Fruit fly (Drosophila melanogaster) whole organism, embryonic: Measurements from ENCODE around the gene nAChRalpha6.

ENCODE experiments used
- BEAF-32 ChIP-seq: fragments of 200-800 bp; sonication (Bioruptor generic); optimal IDR thresholded peaks from 3 replicates; lab custom pipeline; 2017; ENCODE audit warnings: missing biosample characterization, missing genetic modification characterization, mild to moderate bottlenecking, moderate library complexity, missing genetic modification reagents
- Bteb2 ChIP-seq: fragments of 200-800 bp; sonication (Bioruptor generic); optimal IDR thresholded peaks from 2 replicates; lab custom pipeline; 2016; ENCODE audit warnings: missing biosample characterization, missing genetic modification characterization
- CG12659 ChIP-seq: fragments of 200-800 bp; sonication (Bioruptor generic); optimal IDR thresholded peaks from 3 replicates; lab custom pipeline; 2017; ENCODE audit warnings: mild to moderate bottlenecking, missing biosample characterization, missing genetic modification reagents, missing genetic modification characterization
- CG13123 ChIP-seq: fragments of 200-800 bp; sonication (Bioruptor generic); optimal IDR thresholded peaks from 2 replicates; lab custom pipeline; 2016; ENCODE audit warnings: missing biosample characterization, missing genetic modification characterization
- CG13624 ChIP-seq: fragments of 200-800 bp; sonication (Bioruptor generic); optimal IDR thresholded peaks from 2 replicates; lab custom pipeline; 2016; ENCODE audit warnings: missing biosample characterization, missing genetic modification characterization
- CG13775 ChIP-seq: fragments of 200-800 bp; sonication (Bioruptor generic); optimal IDR thresholded peaks from 3 replicates; lab custom pipeline; 2017; ENCODE audit warnings: missing biosample characterization, mild to moderate bottlenecking, missing genetic modification characterization
- CG14441 ChIP-seq: fragments of 200-800 bp; sonication (Bioruptor generic); IDR thresholded peaks from 2 replicates; pipeline ENCODE4 v1.3.6; 2022; ENCODE audit warnings: missing biosample characterization, missing genetic modification characterization
- CG14965 ChIP-seq: fragments of 200-800 bp; sonication (Bioruptor generic); optimal IDR thresholded peaks from 2 replicates; lab custom pipeline; 2016; ENCODE audit warnings: missing biosample characterization, missing genetic modification characterization, borderline replicate concordance
- CG15479 ChIP-seq: fragments of 200-800 bp; sonication (Bioruptor generic); optimal IDR thresholded peaks from 3 replicates; lab custom pipeline; 2019; ENCODE audit warnings: missing biosample characterization, mild to moderate bottlenecking, missing genetic modification characterization, moderate library complexity
- CG17359 ChIP-seq: fragments of 200-800 bp; sonication (Bioruptor generic); optimal IDR thresholded peaks from 3 replicates; lab custom pipeline; 2018; ENCODE audit warnings: missing biosample characterization, mild to moderate bottlenecking, missing genetic modification characterization, moderate library complexity
- CG17802 ChIP-seq: fragments of 200-800 bp; sonication (Bioruptor generic); optimal IDR thresholded peaks from 2 replicates; lab custom pipeline; 2018; ENCODE audit warnings: missing biosample characterization, mild to moderate bottlenecking, missing genetic modification characterization, moderate library complexity
- CG18764 ChIP-seq: fragments of 200-800 bp; sonication (Bioruptor generic); optimal IDR thresholded peaks from 3 replicates; lab custom pipeline; 2016; ENCODE audit warnings: missing biosample characterization, missing genetic modification characterization
- CG2120 ChIP-seq: fragments of 200-800 bp; sonication (Bioruptor generic); optimal IDR thresholded peaks from 3 replicates; lab custom pipeline; 2016; ENCODE audit warnings: missing biosample characterization, missing genetic modification characterization
- CG4282 ChIP-seq: fragments of 200-800 bp; sonication (Bioruptor generic); optimal IDR thresholded peaks from 2 replicates; lab custom pipeline; 2016; ENCODE audit warnings: missing biosample characterization, missing genetic modification characterization
- CG4360 ChIP-seq: fragments of 200-800 bp; sonication (Bioruptor generic); IDR thresholded peaks from 2 replicates; pipeline ENCODE4 v1.3.6; 2022; ENCODE audit warnings: missing biosample characterization, missing genetic modification characterization
- CG43689 ChIP-seq: fragments of 200-800 bp; sonication (Bioruptor generic); IDR thresholded peaks from 2 replicates; pipeline ENCODE4 v1.3.6; 2022; ENCODE audit warnings: missing biosample characterization, missing genetic modification characterization
- CG4707 ChIP-seq: fragments of 200-800 bp; sonication (Bioruptor generic); optimal IDR thresholded peaks from 2 replicates; lab custom pipeline; 2018; ENCODE audit warnings: missing biosample characterization, mild to moderate bottlenecking, missing genetic modification characterization, moderate library complexity
- CG6175 ChIP-seq: fragments of 200-800 bp; sonication (Bioruptor generic); IDR thresholded peaks from 3 replicates; pipeline ENCODE4 v1.3.6; 2022; ENCODE audit warnings: missing biosample characterization, missing genetic modification characterization
- CG6254 ChIP-seq: fragments of 200-800 bp; sonication (Bioruptor generic); optimal IDR thresholded peaks from 3 replicates; lab custom pipeline; 2017; ENCODE audit warnings: mild to moderate bottlenecking, missing biosample characterization, missing genetic modification reagents, missing genetic modification characterization
- CG6813 ChIP-seq: fragments of 200-800 bp; sonication (Bioruptor generic); optimal IDR thresholded peaks from 2 replicates; lab custom pipeline; 2017; ENCODE audit warnings: missing biosample characterization, missing genetic modification characterization, mild to moderate bottlenecking, moderate library complexity, missing genetic modification reagents
- CG7372 ChIP-seq: fragments of 200-800 bp; sonication (Bioruptor generic); IDR thresholded peaks from 2 replicates; pipeline ENCODE4 v1.3.6; 2022; ENCODE audit warnings: missing biosample characterization, missing genetic modification characterization
- CG7556 ChIP-seq: fragments of 200-800 bp; sonication (Bioruptor generic); optimal IDR thresholded peaks from 2 replicates; lab custom pipeline; 2017; ENCODE audit warnings: missing biosample characterization, mild to moderate bottlenecking, missing genetic modification characterization
- CG9609 ChIP-seq: fragments of 200-800 bp; sonication (Bioruptor generic); optimal IDR thresholded peaks from 3 replicates; lab custom pipeline; 2016; ENCODE audit warnings: missing biosample characterization, missing genetic modification characterization
- Dip3 ChIP-seq: fragments of 200-800 bp; sonication (Bioruptor generic); optimal IDR thresholded peaks from 3 replicates; lab custom pipeline; 2016; ENCODE audit warnings: missing biosample characterization, missing genetic modification characterization
- Hsf ChIP-seq: fragments of 200-800 bp; sonication (Bioruptor generic); optimal IDR thresholded peaks from 3 replicates; lab custom pipeline; 2016; ENCODE audit warnings: missing biosample characterization, missing genetic modification characterization
- Lim3 ChIP-seq: fragments of 200-800 bp; sonication (Bioruptor generic); IDR thresholded peaks from 2 replicates; pipeline ENCODE4 v1.3.6; 2022; ENCODE audit warnings: missing biosample characterization, missing genetic modification characterization
- Usf ChIP-seq: fragments of 200-800 bp; sonication (Bioruptor generic); optimal IDR thresholded peaks from 2 replicates; lab custom pipeline; 2017; ENCODE audit warnings: missing genotype, missing biosample characterization, missing genetic modification characterization
- abd-A ChIP-seq: fragments of 200-800 bp; sonication (Bioruptor generic); optimal IDR thresholded peaks from 3 replicates; lab custom pipeline; 2019; ENCODE audit warnings: missing biosample characterization, mild to moderate bottlenecking, missing genetic modification characterization, moderate library complexity
- ash1 ChIP-seq: fragments of 200-800 bp; sonication (Bioruptor generic); optimal IDR thresholded peaks from 2 replicates; lab custom pipeline; 2018; ENCODE audit warnings: missing biosample characterization, mild to moderate bottlenecking, missing genetic modification characterization
- caup ChIP-seq: fragments of 200-800 bp; sonication (Bioruptor generic); optimal IDR thresholded peaks from 3 replicates; lab custom pipeline; 2017; ENCODE audit warnings: missing biosample characterization, mild to moderate bottlenecking, missing genetic modification characterization, moderate library complexity; ENCODE audit not compliant: severe bottlenecking
- cg ChIP-seq: fragments of 200-800 bp; sonication (Bioruptor generic); optimal IDR thresholded peaks from 3 replicates; lab custom pipeline; 2019; ENCODE audit warnings: missing biosample characterization, mild to moderate bottlenecking, missing genetic modification characterization, moderate library complexity
- chif ChIP-seq, 2 experiments: fragments of 200-800 bp; sonication (Bioruptor generic); optimal IDR thresholded peaks; 3 replicates each; lab custom pipeline; 2016; ENCODE audit warnings: missing biosample characterization in 2 of 2, missing genetic modification characterization in 2 of 2
- corto ChIP-seq: fragments of 200-800 bp; sonication (Bioruptor generic); optimal IDR thresholded peaks from 2 replicates; lab custom pipeline; 2016; ENCODE audit warnings: missing biosample characterization, mild to moderate bottlenecking, missing genetic modification characterization, moderate library complexity
- da ChIP-seq: fragments of 200-800 bp; sonication (Bioruptor generic); optimal IDR thresholded peaks from 2 replicates; lab custom pipeline; 2016; ENCODE audit warnings: missing biosample characterization, missing genetic modification characterization
- fd64A ChIP-seq: fragments of 200-800 bp; sonication (Bioruptor generic); optimal IDR thresholded peaks from 3 replicates; lab custom pipeline; 2018; ENCODE audit warnings: missing biosample characterization, mild to moderate bottlenecking, missing genetic modification characterization
- gro ChIP-seq: fragments of 200-800 bp; sonication (Bioruptor generic); optimal IDR thresholded peaks from 2 replicates; lab custom pipeline; 2016; ENCODE audit warnings: missing biosample characterization, missing genetic modification characterization
- h ChIP-seq: fragments of >200 bp; optimal IDR thresholded peaks from 2 replicates; lab custom pipeline; 2017
- hth ChIP-seq: fragments of >200 bp; optimal IDR thresholded peaks from 2 replicates; lab custom pipeline; 2017; ENCODE audit warnings: inconsistent platforms
- klu ChIP-seq: fragments of 200-800 bp; sonication (Bioruptor generic); IDR thresholded peaks from 2 replicates; pipeline ENCODE4 v1.3.6; 2022; ENCODE audit warnings: missing biosample characterization, missing genetic modification characterization
- maf-S ChIP-seq: fragments of 200-800 bp; sonication (Bioruptor generic); optimal IDR thresholded peaks from 2 replicates; lab custom pipeline; 2016; ENCODE audit warnings: missing biosample characterization, missing genetic modification characterization
- prd ChIP-seq, 3 experiments: fragments of >200 bp in 2 of 3; fragments of 200-800 bp in 1 of 3; sonication (Bioruptor generic) in 1 of 3; optimal IDR thresholded peaks in 2 of 3; IDR thresholded peaks in 1 of 3; 2 replicates in 2 of 3; 3 replicates in 1 of 3; pipeline versions ENCODE4 v1.3.6 to Lab custom; 2017 to 2022; ENCODE audit warnings: missing biosample characterization in 1 of 3, missing genetic modification characterization in 1 of 3
- schlank ChIP-seq: fragments of 200-800 bp; sonication (Bioruptor generic); optimal IDR thresholded peaks from 2 replicates; lab custom pipeline; 2018; ENCODE audit warnings: missing biosample characterization, mild to moderate bottlenecking, missing genetic modification characterization
- scrt ChIP-seq: fragments of 200-800 bp; sonication (Bioruptor generic); optimal IDR thresholded peaks from 2 replicates; lab custom pipeline; 2018; ENCODE audit warnings: missing biosample characterization, mild to moderate bottlenecking, missing genetic modification characterization, moderate library complexity
- tap ChIP-seq: fragments of 200-800 bp; optimal IDR thresholded peaks from 3 replicates; lab custom pipeline; 2019; ENCODE audit warnings: missing biosample characterization, mild to moderate bottlenecking, missing genetic modification characterization, moderate library complexity
- tna ChIP-seq: fragments of 200-800 bp; sonication (Bioruptor generic); IDR thresholded peaks from 2 replicates; pipeline ENCODE4 v1.3.6; 2022; ENCODE audit warnings: missing biosample characterization, missing genetic modification characterization; ENCODE audit not compliant: partially characterized antibody
- usp ChIP-seq: fragments of >200 bp; optimal IDR thresholded peaks from 2 replicates; lab custom pipeline; 2017; ENCODE audit warnings: missing biosample characterization, missing genetic modification characterization
- vnd ChIP-seq: fragments of 200-800 bp; sonication (Bioruptor generic); IDR thresholded peaks from 3 replicates; pipeline ENCODE4 v1.3.6; 2022; ENCODE audit warnings: missing biosample characterization, missing genetic modification characterization; ENCODE audit not compliant: partially characterized antibody
- wdn ChIP-seq: fragments of 200-800 bp; sonication (Bioruptor generic); IDR thresholded peaks from 2 replicates; pipeline ENCODE4 v1.3.6; 2022; ENCODE audit warnings: missing biosample characterization, missing genetic modification characterization
- z ChIP-seq: fragments of 200-800 bp; sonication (Bioruptor generic); IDR thresholded peaks from 3 replicates; pipeline ENCODE4 v1.3.6; 2022; ENCODE audit warnings: missing biosample characterization, missing genetic modification characterization
- zen ChIP-seq: fragments of 200-800 bp; sonication (Bioruptor generic); optimal IDR thresholded peaks from 3 replicates; lab custom pipeline; 2018; ENCODE audit warnings: missing biosample characterization, mild to moderate bottlenecking, missing genetic modification characterization, moderate library complexity

Gene nAChRalpha6

dm6 chr2L:9782176-9782581, 103.9 kb downstream of the nAChRalpha6 start, which contains the start of gene IP3K1 (continued):
- no peak for TF ChIP-seq da (GFP tag; lab: Kevin White, UChicago)
- no peak for TF ChIP-seq hth (lab: Kevin White, UChicago)
- TF ChIP-seq Bteb2 (GFP tag; lab: Kevin White, UChicago) = no peak
- no peak for TF ChIP-seq klu (GFP tag; lab: Robert Waterston, UW)
- peak; percentile 16 for TF ChIP-seq maf-S
- TF ChIP-seq Usf = no peak
- TF ChIP-seq CG4282 (GFP tag; lab: Kevin White, UChicago) = no peak
- no peak for TF ChIP-seq CG18764
- 0 out of 3 replicates have a peak, but pooled peaks have one; percentile 45 for TF ChIP-seq CG6175 (GFP tag; lab: Robert Waterston, UW)
- no peak for TF ChIP-seq CG7556 (GFP tag; lab: Kevin White, UChicago)
- no peak for TF ChIP-seq CG7372 (GFP tag; lab: Robert Waterston, UW)
- peak; percentile 15 for TF ChIP-seq scrt (GFP tag; lab: Kevin White, UChicago)
- peak; percentile 49; the same call in 1 of the 2 replicates for TF ChIP-seq CG14441 (GFP tag; lab: Robert Waterston, UW)
- TF ChIP-seq CG13624 = peak; percentile 12
- TF ChIP-seq CG4707 = peak; percentile 8
- TF ChIP-seq BEAF-32 = no peak
- TF ChIP-seq CG17802 (tag; lab: Kevin White, UChicago) = no peak
- TF ChIP-seq z (GFP tag; lab: Robert Waterston, UW) = 0 out of 3 replicates have a peak, but pooled peaks have one; percentile 40
- no peak for TF ChIP-seq CG43689
- TF ChIP-seq Hsf = no peak
- no peak for TF ChIP-seq CG13123 (GFP tag; lab: Kevin White, UChicago)
- peak; percentile 15 for TF ChIP-seq CG12659 (GFP tag; lab: Kevin White, UChicago)
- peak; percentile 72 for TF ChIP-seq abd-A
- TF ChIP-seq tap = no peak
- no peak for TF ChIP-seq CG15479
- no peak for TF ChIP-seq schlank (tag; lab: Kevin White, UChicago)
- TF ChIP-seq CG14965 = no peak
- peak; percentile 67 for TF ChIP-seq fd64A (GFP tag; lab: Kevin White, UChicago)
- TF ChIP-seq tna (GFP tag; lab: Robert Waterston, UW) = no peak; the same call in 1 of the 2 replicates
- TF ChIP-seq CG4360 (GFP tag; lab: Robert Waterston, UW) = peak; percentile 16; the same call in 1 of the 2 replicates
- peak; percentile 17 for TF ChIP-seq CG13775 (GFP tag; lab: Kevin White, UChicago)
- TF ChIP-seq Lim3 (GFP tag; lab: Robert Waterston, UW) = no peak
- TF ChIP-seq ash1 (GFP tag; lab: Kevin White, UChicago) = peak; percentile 8
- no peak for TF ChIP-seq h (lab: Kevin White, UChicago)
- TF ChIP-seq prd (optimal IDR thresholded peaks at IDR 0.05; lab: Kevin White, UChicago) = no peak
- TF ChIP-seq prd (GFP tag; IDR thresholded peaks at IDR 0.05; lab: Robert Waterston, UW) = no peak
- no peak for TF ChIP-seq usp (GFP tag; lab: Kevin White, UChicago)
- TF ChIP-seq chif (GFP tag; optimal IDR thresholded peaks at IDR 0.05; lab: Kevin White, UChicago) = no peak
- TF ChIP-seq caup (GFP tag; lab: Kevin White, UChicago) = peak; percentile 58
- peak; percentile 82 for TF ChIP-seq gro (GFP tag; lab: Kevin White, UChicago)
- TF ChIP-seq CG17359 (tag; lab: Kevin White, UChicago) = peak; percentile 26
- TF ChIP-seq cg (GFP tag; lab: Kevin White, UChicago) = no peak
- no peak for TF ChIP-seq corto
- TF ChIP-seq CG6254 = no peak
- TF ChIP-seq Dip3 (GFP tag; lab: Kevin White, UChicago) = no peak
- TF ChIP-seq CG9609 (GFP tag; lab: Kevin White, UChicago) = no peak
- no peak for TF ChIP-seq vnd (GFP tag; lab: Robert Waterston, UW)
- TF ChIP-seq CG2120 (GFP tag; lab: Kevin White, UChicago) = peak; percentile 33
- no peak for TF ChIP-seq zen (tag; lab: Kevin White, UChicago)
- TF ChIP-seq CG6813 (GFP tag; lab: Kevin White, UChicago) = peak; percentile 27
- TF ChIP-seq wdn (GFP tag; lab: Robert Waterston, UW) = no peak
